Fruit fly (Drosophila melanogaster) whole organism, embryonic: ENCODE results near the gene Sgsf.
A peak's percentile ranks its signal among the peaks of the same experiment; 100 is the strongest.

ENCODE experiments used
- Atf3 ChIP-seq: fragments of 200-800 bp; sonication (Bioruptor generic); optimal IDR thresholded peaks from 3 replicates; lab custom pipeline; 2016; ENCODE audit warnings: missing biosample characterization, missing genetic modification characterization
- Atf6 ChIP-seq: fragments of 200-800 bp; sonication (Bioruptor generic); IDR thresholded peaks from 2 replicates; pipeline ENCODE4 v1.3.6; 2022; ENCODE audit warnings: missing biosample characterization, missing genetic modification characterization
- Awh ChIP-seq: fragments of 200-800 bp; sonication (Bioruptor generic); IDR thresholded peaks from 2 replicates; pipeline ENCODE4, ENCODE4 v1.3.6; 2022; ENCODE audit warnings: missing biosample characterization, missing genetic modification characterization
- Bdp1 ChIP-seq: fragments of 200-800 bp; sonication (Bioruptor generic); optimal IDR thresholded peaks from 3 replicates; lab custom pipeline; 2016; ENCODE audit warnings: missing biosample characterization, missing genetic modification characterization
- Blimp-1 ChIP-seq: fragments of 200-800 bp; sonication (Bioruptor generic); optimal IDR thresholded peaks from 3 replicates; lab custom pipeline; 2018; ENCODE audit warnings: missing biosample characterization, missing genetic modification characterization, mild to moderate bottlenecking, moderate library complexity, missing genetic modification reagents
- CG1024 ChIP-seq: fragments of 200-800 bp; sonication (Bioruptor generic); IDR thresholded peaks from 2 replicates; pipeline ENCODE4 v1.3.6; 2022; ENCODE audit warnings: missing biosample characterization, missing genetic modification characterization
- CG10462 ChIP-seq: fragments of 200-800 bp; sonication (Bioruptor generic); optimal IDR thresholded peaks from 2 replicates; lab custom pipeline; 2016; ENCODE audit warnings: missing biosample characterization, missing genetic modification characterization
- CG11560 ChIP-seq: fragments of 200-800 bp; sonication (Bioruptor generic); IDR thresholded peaks from 3 replicates; pipeline ENCODE4 v1.3.6; 2022; ENCODE audit warnings: missing biosample characterization, missing genetic modification characterization
- CG11696 ChIP-seq: fragments of 200-800 bp; sonication (Bioruptor generic); IDR thresholded peaks from 2 replicates; pipeline ENCODE4 v1.3.6; 2022; ENCODE audit warnings: missing biosample characterization, missing genetic modification characterization
- CG12071 ChIP-seq: fragments of 200-800 bp; sonication (Bioruptor generic); optimal IDR thresholded peaks from 3 replicates; lab custom pipeline; 2018; ENCODE audit warnings: missing biosample characterization, mild to moderate bottlenecking, missing genetic modification characterization
- CG12219 ChIP-seq: fragments of 200-800 bp; sonication (Bioruptor generic); optimal IDR thresholded peaks from 3 replicates; lab custom pipeline; 2018; ENCODE audit warnings: missing biosample characterization, mild to moderate bottlenecking, missing genetic modification characterization
- CG12769 ChIP-seq: fragments of 200-800 bp; sonication (Bioruptor generic); optimal IDR thresholded peaks from 2 replicates; lab custom pipeline; 2019; ENCODE audit warnings: missing biosample characterization, mild to moderate bottlenecking, missing genetic modification characterization, moderate library complexity
- CG13775 ChIP-seq: fragments of 200-800 bp; sonication (Bioruptor generic); optimal IDR thresholded peaks from 3 replicates; lab custom pipeline; 2017; ENCODE audit warnings: missing biosample characterization, mild to moderate bottlenecking, missing genetic modification characterization
- CG14965 ChIP-seq: fragments of 200-800 bp; sonication (Bioruptor generic); optimal IDR thresholded peaks from 2 replicates; lab custom pipeline; 2016; ENCODE audit warnings: missing biosample characterization, missing genetic modification characterization, borderline replicate concordance
- CG16813 ChIP-seq: fragments of 200-800 bp; sonication (Bioruptor generic); IDR thresholded peaks from 3 replicates; pipeline ENCODE4 v1.3.6; 2022; ENCODE audit warnings: missing biosample characterization, missing genetic modification characterization; ENCODE audit not compliant: partially characterized antibody
- CG17802 ChIP-seq: fragments of 200-800 bp; sonication (Bioruptor generic); optimal IDR thresholded peaks from 2 replicates; lab custom pipeline; 2018; ENCODE audit warnings: missing biosample characterization, mild to moderate bottlenecking, missing genetic modification characterization, moderate library complexity
- CG33557 ChIP-seq: fragments of 200-800 bp; sonication (Bioruptor generic); optimal IDR thresholded peaks from 2 replicates; lab custom pipeline; 2019; ENCODE audit warnings: missing biosample characterization, mild to moderate bottlenecking, missing genetic modification characterization, moderate library complexity
- CG5245 ChIP-seq: fragments of 200-800 bp; sonication (Bioruptor generic); optimal IDR thresholded peaks from 3 replicates; lab custom pipeline; 2016; ENCODE audit warnings: missing biosample characterization, missing genetic modification characterization
- CG6683 ChIP-seq: fragments of 200-800 bp; sonication (Bioruptor generic); optimal IDR thresholded peaks from 2 replicates; lab custom pipeline; 2017; ENCODE audit warnings: missing biosample characterization, mild to moderate bottlenecking, missing genetic modification characterization, missing genetic modification reagents
- CG6813 ChIP-seq: fragments of 200-800 bp; sonication (Bioruptor generic); optimal IDR thresholded peaks from 2 replicates; lab custom pipeline; 2017; ENCODE audit warnings: missing biosample characterization, missing genetic modification characterization, mild to moderate bottlenecking, moderate library complexity, missing genetic modification reagents
- CG8089 ChIP-seq: fragments of 200-800 bp; sonication (Bioruptor generic); optimal IDR thresholded peaks from 3 replicates; lab custom pipeline; 2016; ENCODE audit warnings: missing biosample characterization, missing genetic modification characterization
- CG8388 ChIP-seq: fragments of 200-800 bp; sonication (Bioruptor generic); optimal IDR thresholded peaks from 2 replicates; lab custom pipeline; 2019; ENCODE audit warnings: missing biosample characterization, mild to moderate bottlenecking, missing genetic modification characterization, moderate library complexity
- CG9215 ChIP-seq: fragments of 200-800 bp; sonication (Bioruptor generic); IDR thresholded peaks from 2 replicates; pipeline ENCODE4 v1.3.6; 2022; ENCODE audit warnings: missing biosample characterization, missing genetic modification characterization
- CrebB ChIP-seq: fragments of 200-800 bp; sonication (Bioruptor generic); optimal IDR thresholded peaks from 3 replicates; lab custom pipeline; 2018; ENCODE audit warnings: missing biosample characterization, mild to moderate bottlenecking, missing genetic modification characterization
- Doc2 ChIP-seq: fragments of 200-800 bp; sonication (Bioruptor generic); IDR thresholded peaks from 2 replicates; pipeline ENCODE4 v1.3.6; 2022; ENCODE audit warnings: missing biosample characterization, missing genetic modification characterization
- Gsc ChIP-seq: fragments of 200-800 bp; sonication (Bioruptor generic); IDR thresholded peaks from 2 replicates; pipeline ENCODE4 v1.3.6; 2022; ENCODE audit warnings: missing biosample characterization, missing genetic modification characterization
- Hr51 ChIP-seq, 2 experiments: fragments of 200-800 bp; sonication (Bioruptor generic); optimal IDR thresholded peaks; 2 replicates in 1 of 2; 3 replicates in 1 of 2; lab custom pipeline; 2016 to 2018; ENCODE audit warnings: missing biosample characterization in 2 of 2, missing genetic modification characterization in 2 of 2, mild to moderate bottlenecking in 1 of 2, moderate library complexity in 1 of 2
- Mes4 ChIP-seq: fragments of 200-800 bp; sonication (Bioruptor generic); optimal IDR thresholded peaks from 2 replicates; lab custom pipeline; 2016; ENCODE audit warnings: missing biosample characterization, missing genetic modification characterization
- Scr ChIP-seq: fragments of 200-800 bp; sonication (Bioruptor generic); IDR thresholded peaks from 2 replicates; pipeline ENCODE4 v1.3.6; 2022; ENCODE audit warnings: missing biosample characterization, missing genetic modification characterization; ENCODE audit not compliant: partially characterized antibody
- Sry-β ChIP-seq: fragments of 200-800 bp; sonication (Bioruptor generic); optimal IDR thresholded peaks from 2 replicates; lab custom pipeline; 2018; ENCODE audit warnings: missing biosample characterization, mild to moderate bottlenecking, missing genetic modification characterization, moderate library complexity
- Trl ChIP-seq, 3 experiments: fragments of >200 bp in 2 of 3; fragments of 200-800 bp in 1 of 3; sonication (Bioruptor generic) in 1 of 3; optimal IDR thresholded peaks; 2 replicates in 1 of 3; 3 replicates in 2 of 3; lab custom pipeline; 2016 to 2017; ENCODE audit warnings: missing biosample characterization in 1 of 3, missing genetic modification characterization in 1 of 3
- abd-A ChIP-seq: fragments of 200-800 bp; sonication (Bioruptor generic); optimal IDR thresholded peaks from 3 replicates; lab custom pipeline; 2019; ENCODE audit warnings: missing biosample characterization, mild to moderate bottlenecking, missing genetic modification characterization, moderate library complexity
- emc ChIP-seq: fragments of 200-800 bp; sonication (Bioruptor generic); optimal IDR thresholded peaks from 2 replicates; lab custom pipeline; 2016; ENCODE audit warnings: missing biosample characterization, missing genetic modification characterization
- grn ChIP-seq: fragments of 200-800 bp; sonication (Bioruptor generic); optimal IDR thresholded peaks from 3 replicates; lab custom pipeline; 2017; ENCODE audit warnings: missing biosample characterization, missing genetic modification characterization
- kni ChIP-seq: fragments of 200-800 bp; sonication (Bioruptor generic); optimal IDR thresholded peaks from 3 replicates; lab custom pipeline; 2017; ENCODE audit warnings: mild to moderate bottlenecking, missing biosample characterization, missing genetic modification reagents, missing genetic modification characterization
- oc ChIP-seq: fragments of 200-800 bp; sonication (Bioruptor generic); optimal IDR thresholded peaks from 2 replicates; lab custom pipeline; 2018; ENCODE audit warnings: missing biosample characterization, mild to moderate bottlenecking, missing genetic modification characterization, moderate library complexity
- salm ChIP-seq: fragments of 200-800 bp; sonication (Bioruptor generic); optimal IDR thresholded peaks from 2 replicates; lab custom pipeline; 2018; ENCODE audit warnings: missing biosample characterization, mild to moderate bottlenecking, missing genetic modification characterization
- schlank ChIP-seq: fragments of 200-800 bp; sonication (Bioruptor generic); optimal IDR thresholded peaks from 2 replicates; lab custom pipeline; 2018; ENCODE audit warnings: missing biosample characterization, mild to moderate bottlenecking, missing genetic modification characterization
- sd ChIP-seq: fragments of 200-800 bp; sonication (Bioruptor generic); optimal IDR thresholded peaks from 3 replicates; lab custom pipeline; 2018; ENCODE audit warnings: missing biosample characterization, mild to moderate bottlenecking, missing genetic modification characterization, moderate library complexity
- sqz ChIP-seq: fragments of 200-800 bp; sonication (Bioruptor generic); optimal IDR thresholded peaks from 3 replicates; lab custom pipeline; 2018; ENCODE audit warnings: missing biosample characterization, mild to moderate bottlenecking, missing genetic modification characterization
- trem ChIP-seq: fragments of 200-800 bp; optimal IDR thresholded peaks from 3 replicates; lab custom pipeline; 2019; ENCODE audit warnings: missing biosample characterization, mild to moderate bottlenecking, missing genetic modification characterization, moderate library complexity
- vvl ChIP-seq: fragments of 200-800 bp; sonication (Bioruptor generic); IDR thresholded peaks from 2 replicates; pipeline ENCODE4 v1.3.6; 2022; ENCODE audit warnings: missing biosample characterization, missing genetic modification characterization
- zfh1 ChIP-seq: fragments of 200-800 bp; sonication (Bioruptor generic); IDR thresholded peaks from 3 replicates; pipeline ENCODE4 v1.3.6; 2022; ENCODE audit warnings: missing biosample characterization, missing genetic modification characterization

The Sgsf gene

DNA sequence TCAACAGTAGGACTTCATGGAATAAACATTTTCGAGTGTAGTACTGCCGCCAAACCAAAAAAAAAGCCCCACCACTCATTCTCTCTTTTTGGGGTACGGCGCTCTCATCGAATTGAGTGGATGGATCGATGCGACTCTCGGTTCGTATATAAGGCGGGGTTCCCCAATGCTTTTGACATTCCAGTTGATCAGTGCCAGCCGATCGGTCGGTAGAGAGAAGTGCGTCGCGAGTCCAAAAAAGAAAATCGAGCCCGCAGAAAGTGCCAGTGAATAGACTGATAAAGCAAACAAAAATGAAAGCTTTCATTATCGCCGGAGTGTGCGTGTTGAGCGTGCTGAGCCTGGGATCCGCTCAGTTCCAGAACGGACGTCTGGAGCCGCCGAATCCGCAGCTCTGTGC is 18.4 kb downstream of the Sgsf start, which contains the start of gene CG4115 (continued):
- no peak for TF ChIP-seq CG11696
- TF ChIP-seq CG16813 (GFP tag; lab: Robert Waterston, UW) = no peak

DNA sequence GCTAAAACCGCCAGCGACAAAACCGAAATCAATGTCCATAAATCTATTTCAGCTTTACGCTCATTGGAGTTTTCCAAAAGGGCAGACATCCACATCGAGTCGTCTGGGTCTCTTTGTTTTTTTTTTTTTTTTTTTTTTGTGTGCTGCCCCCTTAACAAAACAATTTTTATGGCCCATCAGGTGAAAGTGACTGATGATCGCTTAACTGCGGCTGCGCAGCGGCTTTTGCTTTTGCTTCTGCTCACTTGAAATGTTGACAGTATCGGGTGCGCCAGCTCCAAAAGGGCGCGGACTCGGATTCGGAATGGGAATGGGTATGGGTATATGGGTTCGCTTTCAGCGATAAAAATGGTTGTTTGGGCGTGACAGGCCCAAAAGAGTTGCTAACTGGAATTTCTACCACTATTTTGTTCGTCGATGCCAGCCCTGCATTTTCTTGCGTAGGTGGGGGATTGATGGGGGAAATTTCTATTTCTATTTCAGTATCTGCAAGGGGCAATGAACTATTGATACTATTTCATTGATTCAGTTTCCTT is 20.6 kb downstream of the Sgsf start:
- TF ChIP-seq kni (GFP tag; lab: Kevin White, UChicago) (peak; percentile 92), Sry-β (GFP tag; lab: Kevin White, UChicago) (no peak), Trl (optimal IDR thresholded peaks at IDR 0.05; lab: Kevin White, UChicago) (no peak), Trl (GFP tag; optimal IDR thresholded peaks at IDR 0.05; lab: Kevin White, UChicago) (no peak), Blimp-1 (GFP tag; lab: Kevin White, UChicago) (peak; percentile 97), CG13775 (GFP tag; lab: Kevin White, UChicago) (no peak), Doc2 (GFP tag; lab: Robert Waterston, UW) (no peak), Bdp1 (GFP tag; lab: Kevin White, UChicago) (no peak), CG6813 (GFP tag; lab: Kevin White, UChicago) (no peak), CG1024 (no peak), CrebB (tag; lab: Kevin White, UChicago) (no peak), Scr (GFP tag; lab: Robert Waterston, UW) (no peak), CG12219 (GFP tag; lab: Kevin White, UChicago) (no peak), Atf6 (GFP tag; lab: Robert Waterston, UW) (no peak), CG6683 (GFP tag; lab: Kevin White, UChicago) (no peak), sqz (GFP tag; lab: Kevin White, UChicago) (peak; percentile 73), CG17802 (no peak), CG8089 (no peak), Mes4 (GFP tag; lab: Kevin White, UChicago) (no peak), Gsc (GFP tag; lab: Robert Waterston, UW) (no peak), CG12769 (no peak), CG11560 (tag; lab: Robert Waterston, UW) (no peak), trem (no peak), schlank (tag; lab: Kevin White, UChicago) (no peak), CG12071 (GFP tag; lab: Kevin White, UChicago) (no peak), salm (tag; lab: Kevin White, UChicago) (no peak), oc (tag; lab: Kevin White, UChicago) (peak; percentile 32), abd-A (tag; lab: Kevin White, UChicago) (peak; percentile 33), Hr51 (GFP tag; optimal IDR thresholded peaks at IDR 0.05; lab: Kevin White, UChicago) (no peak), Atf3 (GFP tag; lab: Kevin White, UChicago) (no peak), CG14965 (no peak), CG5245 (no peak), CG9215 (GFP tag; lab: Robert Waterston, UW) (no peak), CG8388 (GFP tag; lab: Kevin White, UChicago) (no peak), emc (GFP tag; lab: Kevin White, UChicago) (no peak), grn (no peak), CG33557 (GFP tag; lab: Kevin White, UChicago) (no peak), vvl (GFP tag; lab: Robert Waterston, UW) (no peak), zfh1 (GFP tag; lab: Robert Waterston, UW) (no peak), CG10462 (no peak), CG11696 (no peak), Awh (GFP tag; lab: Robert Waterston, UW) (0 out of 2 replicates have a peak, but pooled peaks have one; percentile 21), sd (tag; lab: Kevin White, UChicago) (peak; percentile 18)
- TF ChIP-seq, all 482 proteins: peak for 7
